Worm (Caenorhabditis elegans) whole organism, L3 larva: ENCODE data around the gene popl-5.

ENCODE experiments used
- elt-1 ChIP-seq: fragments of 150-350 bp; optimal IDR thresholded peaks from 2 replicates; lab custom pipeline; 2014; ENCODE audit warnings: missing biosample characterization, missing genetic modification characterization
- elt-2 ChIP-seq: sonication (generic microtip); optimal IDR thresholded peaks from 2 replicates; lab custom pipeline; 2016; ENCODE audit warnings: missing genetic modification reagents, mild to moderate bottlenecking, missing genetic modification characterization, missing compliant biosample characterization
- elt-3 ChIP-seq, 3 experiments: fragments of 150-350 bp in 1 of 3; sonication (generic microtip) in 2 of 3; optimal IDR thresholded peaks; 2 replicates in 2 of 3; 4 replicates in 1 of 3; lab custom pipeline; 2014 to 2017; ENCODE audit warnings: missing biosample characterization in 3 of 3, missing genetic modification characterization in 3 of 3
- lin-15B ChIP-seq: fragments of 150-350 bp; optimal IDR thresholded peaks from 2 replicates; lab custom pipeline; 2014; ENCODE audit warnings: missing biosample characterization, missing genetic modification characterization
- nhr-67 ChIP-seq: fragments of 150-350 bp; optimal IDR thresholded peaks from 2 replicates; lab custom pipeline; 2014; ENCODE audit warnings: missing biosample characterization, missing genetic modification characterization
- nhr-76 ChIP-seq: fragments of 150-350 bp; sonication (generic microtip); optimal IDR thresholded peaks from 5 replicates; lab custom pipeline; 2014; ENCODE audit warnings: missing biosample characterization, missing genetic modification characterization
- pqm-1 ChIP-seq: fragments of 150-350 bp; optimal IDR thresholded peaks from 2 replicates; lab custom pipeline; 2017; ENCODE audit warnings: missing biosample characterization, missing genetic modification characterization, inconsistent platforms
- sea-2 ChIP-seq: fragments of 150-350 bp; sonication (generic microtip); optimal IDR thresholded peaks from 4 replicates; lab custom pipeline; 2014; ENCODE audit warnings: missing biosample characterization, missing genetic modification reagents, missing genetic modification characterization
- ztf-11 ChIP-seq: fragments of 150-350 bp; optimal IDR thresholded peaks from 2 replicates; lab custom pipeline; 2014; ENCODE audit warnings: missing biosample characterization, missing genetic modification characterization

Gene popl-5

DNA sequence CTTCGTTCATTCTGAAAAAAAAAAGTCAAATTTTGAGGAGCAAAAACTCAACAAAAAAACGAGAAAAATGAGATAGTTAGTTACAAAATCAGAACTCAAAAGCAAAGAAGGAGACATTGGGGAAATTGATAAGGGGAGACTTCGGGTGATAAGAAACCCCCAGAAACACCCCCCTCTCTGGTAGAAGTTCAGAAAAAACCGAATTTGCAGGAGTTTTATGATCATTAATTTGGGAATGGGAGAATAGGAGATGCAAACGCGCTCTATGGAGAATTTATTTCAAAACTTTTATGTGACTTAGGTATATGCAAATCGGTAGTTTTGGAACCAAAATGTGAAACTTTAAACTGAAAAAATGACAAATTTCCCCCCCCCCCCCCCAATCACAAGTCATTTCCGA lies 44.6 kb downstream of the popl-5 start, which contains the start of gene sbp-1:
Gene sbp-1, minus strand, starts transcription at position 11 of the 400 bp plus-strand sequence.
- TF ChIP-seq elt-3 (tag; optimal IDR thresholded peaks at IDR 0.05; lab: Kevin White, UChicago) (no peak), sea-2 (GFP tag; lab: Kevin White, UChicago) (no peak), nhr-67 (no peak), nhr-76 (tag; lab: Kevin White, UChicago) (no peak), elt-1 (tag; lab: Kevin White, UChicago) (no peak), pqm-1 (peak; percentile 44), elt-2 (peak; percentile 74), ztf-11 (tag; lab: Kevin White, UChicago) (no peak), lin-15B (tag; lab: Kevin White, UChicago) (no peak)
